Fruit fly (Drosophila melanogaster) whole organism, wandering third instar larva: Measurements from ENCODE around the gene CG7634.

Source experiments
- Abd-B ChIP-seq: fragments of >200 bp; optimal IDR thresholded peaks from 2 replicates; lab custom pipeline; 2017; ENCODE audit warnings: missing biosample characterization, missing genetic modification characterization
- CG32264 ChIP-seq: fragments of 200-800 bp; sonication (Bioruptor generic); optimal IDR thresholded peaks from 2 replicates; lab custom pipeline; 2016; ENCODE audit warnings: missing biosample characterization, missing genetic modification characterization
- CG9705 ChIP-seq: fragments of 200-800 bp; sonication (Bioruptor generic); optimal IDR thresholded peaks from 2 replicates; lab custom pipeline; 2018; ENCODE audit warnings: missing biosample characterization, mild to moderate bottlenecking, missing genetic modification characterization
- CrebA ChIP-seq: fragments of 200-800 bp; sonication (Bioruptor generic); optimal IDR thresholded peaks from 2 replicates; lab custom pipeline; 2016; ENCODE audit warnings: missing biosample characterization, mild to moderate bottlenecking, missing genetic modification characterization, borderline replicate concordance
- Dfd ChIP-seq: fragments of >200 bp; optimal IDR thresholded peaks from 2 replicates; lab custom pipeline; 2017; ENCODE audit warnings: missing biosample characterization, missing genetic modification characterization
- Dif ChIP-seq: fragments of 200-275, 200-300 bp; sonication (Bioruptor generic); optimal IDR thresholded peaks from 2 replicates; lab custom pipeline; 2018; ENCODE audit warnings: missing biosample characterization, missing genetic modification characterization; ENCODE audit not compliant: partially characterized antibody
- GATAd ChIP-seq: sonication (Bioruptor generic); optimal IDR thresholded peaks from 2 replicates; lab custom pipeline; 2016; ENCODE audit warnings: missing biosample characterization, missing genetic modification characterization
- HLH106 ChIP-seq: fragments of 200-800 bp; optimal IDR thresholded peaks from 3 replicates; lab custom pipeline; 2019; ENCODE audit warnings: missing biosample characterization, mild to moderate bottlenecking, missing genetic modification characterization, moderate library complexity
- Hnf4 ChIP-seq: fragments of 200-800 bp; sonication (Bioruptor generic); optimal IDR thresholded peaks from 2 replicates; lab custom pipeline; 2016; ENCODE audit warnings: missing biosample characterization, mild to moderate bottlenecking, missing genetic modification characterization
- Hr78 ChIP-seq: fragments of >200 bp; optimal IDR thresholded peaks from 2 replicates; lab custom pipeline; 2017; ENCODE audit warnings: missing biosample characterization, missing genetic modification characterization
- Hr83 ChIP-seq: fragments of 200-300 bp; sonication (Bioruptor generic); optimal IDR thresholded peaks from 2 replicates; lab custom pipeline; 2016; ENCODE audit warnings: missing biosample characterization, mild to moderate bottlenecking, missing genetic modification characterization, moderate library complexity; ENCODE audit not compliant: poor library complexity, severe bottlenecking
- Jra ChIP-seq: sonication (Bioruptor generic); optimal IDR thresholded peaks from 2 replicates; lab custom pipeline; 2016; ENCODE audit warnings: missing biosample characterization, missing genetic modification characterization
- Mio ChIP-seq: sonication (Bioruptor generic); optimal IDR thresholded peaks from 2 replicates; lab custom pipeline; 2016; ENCODE audit warnings: missing biosample characterization, missing genetic modification characterization
- Myc ChIP-seq: fragments of >200 bp; optimal IDR thresholded peaks from 2 replicates; lab custom pipeline; 2017
- N ChIP-seq: fragments of >200 bp; optimal IDR thresholded peaks from 2 replicates; lab custom pipeline; 2018; ENCODE audit warnings: missing biosample characterization, missing external identifiers, missing genetic modification characterization
- OdsH ChIP-seq: fragments of 200-800 bp; sonication (Bioruptor generic); optimal IDR thresholded peaks from 2 replicates; lab custom pipeline; 2016; ENCODE audit warnings: missing biosample characterization, mild to moderate bottlenecking, missing genetic modification characterization
- Rel ChIP-seq, 2 experiments: fragments of 200-800 bp; sonication (Bioruptor generic) in 1 of 2; optimal IDR thresholded peaks; 2 replicates in 1 of 2; 3 replicates in 1 of 2; lab custom pipeline; 2016 to 2019; ENCODE audit warnings: mild to moderate bottlenecking in 2 of 2, missing biosample characterization in 2 of 2, missing genetic modification characterization in 2 of 2, moderate library complexity in 1 of 2
- Sp1 ChIP-seq: fragments of 200-800 bp; sonication (Bioruptor generic); optimal IDR thresholded peaks from 3 replicates; lab custom pipeline; 2019; ENCODE audit warnings: missing biosample characterization, mild to moderate bottlenecking, missing genetic modification characterization, moderate library complexity
- Vsx2 ChIP-seq: fragments of 200-300, 225-300 bp; sonication (Bioruptor generic); optimal IDR thresholded peaks from 2 replicates; lab custom pipeline; 2018; ENCODE audit warnings: missing biosample characterization, missing genetic modification characterization; ENCODE audit not compliant: partially characterized antibody
- br ChIP-seq: fragments of 200-800 bp; sonication (Bioruptor generic); optimal IDR thresholded peaks from 2 replicates; lab custom pipeline; 2016; ENCODE audit warnings: missing biosample characterization, missing genetic modification characterization
- brk ChIP-seq: fragments of 200-800 bp; sonication (Bioruptor generic); optimal IDR thresholded peaks from 2 replicates; lab custom pipeline; 2016; ENCODE audit warnings: missing biosample characterization, mild to moderate bottlenecking, missing genetic modification characterization
- dl ChIP-seq, 2 experiments: fragments of 175-275, 200-275 bp in 1 of 2; fragments of 200-275 bp in 1 of 2; sonication (Bioruptor generic); optimal IDR thresholded peaks; lab custom pipeline; 2018; ENCODE audit warnings: mild to moderate bottlenecking in 2 of 2, missing biosample characterization in 2 of 2, missing genetic modification characterization in 2 of 2, moderate library complexity in 2 of 2; ENCODE audit not compliant: partially characterized antibody in 2 of 2, insufficient read depth in 1 of 2
- dmrt93B ChIP-seq: fragments of 200-800 bp; sonication (Bioruptor generic); optimal IDR thresholded peaks from 2 replicates; lab custom pipeline; 2018; ENCODE audit warnings: missing biosample characterization, mild to moderate bottlenecking, missing genetic modification characterization
- dsf ChIP-seq: sonication (Bioruptor generic); optimal IDR thresholded peaks from 2 replicates; lab custom pipeline; 2016; ENCODE audit warnings: missing biosample characterization, missing genetic modification characterization, borderline replicate concordance
- ey ChIP-seq: fragments of 200-800 bp; sonication (Bioruptor generic); optimal IDR thresholded peaks from 2 replicates; lab custom pipeline; 2016; ENCODE audit warnings: missing biosample characterization, missing genetic modification characterization
- foxo ChIP-seq, 2 experiments: fragments of 200-800 bp; sonication (Bioruptor generic); optimal IDR thresholded peaks; 2 replicates in 1 of 2; 3 replicates in 1 of 2; lab custom pipeline; 2016 to 2017; ENCODE audit warnings: missing biosample characterization in 2 of 2, missing genetic modification characterization in 2 of 2
- fru ChIP-seq: fragments of 200-800 bp; sonication (Bioruptor generic); optimal IDR thresholded peaks from 3 replicates; lab custom pipeline; 2016; ENCODE audit warnings: missing biosample characterization, mild to moderate bottlenecking, missing genetic modification characterization
- h ChIP-seq: fragments of 200-800 bp; sonication (Bioruptor generic); optimal IDR thresholded peaks from 3 replicates; lab custom pipeline; 2016; ENCODE audit warnings: missing biosample characterization, mild to moderate bottlenecking, missing genetic modification characterization
- jim ChIP-seq: fragments of 175-275, 200-325 bp; sonication (Bioruptor generic); optimal IDR thresholded peaks from 2 replicates; lab custom pipeline; 2016; ENCODE audit warnings: missing biosample characterization, mild to moderate bottlenecking, missing genetic modification characterization
- lola ChIP-seq: fragments of >200 bp; optimal IDR thresholded peaks from 2 replicates; lab custom pipeline; 2017; ENCODE audit warnings: missing biosample characterization, missing genetic modification characterization
- pan ChIP-seq: fragments of >200 bp; optimal IDR thresholded peaks from 2 replicates; lab custom pipeline; 2017
- psq ChIP-seq: fragments of 200-800 bp; sonication (Bioruptor generic); optimal IDR thresholded peaks from 3 replicates; lab custom pipeline; 2017; ENCODE audit warnings: missing biosample characterization, mild to moderate bottlenecking, missing genetic modification characterization, moderate library complexity
- rgr ChIP-seq: fragments of 200-800 bp; sonication (Bioruptor generic); optimal IDR thresholded peaks from 3 replicates; lab custom pipeline; 2016; ENCODE audit warnings: missing biosample characterization, mild to moderate bottlenecking, missing genetic modification characterization
- sage ChIP-seq: fragments of 200-800 bp; sonication (Bioruptor generic); optimal IDR thresholded peaks from 2 replicates; lab custom pipeline; 2016; ENCODE audit warnings: missing biosample characterization, mild to moderate bottlenecking, missing genetic modification characterization
- sv ChIP-seq: fragments of 200-800 bp; sonication (Bioruptor generic); optimal IDR thresholded peaks from 3 replicates; lab custom pipeline; 2016; ENCODE audit warnings: missing biosample characterization, missing genetic modification characterization
- tai ChIP-seq: sonication (Bioruptor generic); optimal IDR thresholded peaks from 2 replicates; lab custom pipeline; 2016; ENCODE audit warnings: missing biosample characterization, missing genetic modification characterization
- usp ChIP-seq: fragments of >200 bp; optimal IDR thresholded peaks from 2 replicates; lab custom pipeline; 2017; ENCODE audit warnings: missing biosample characterization, missing genetic modification characterization
- woc ChIP-seq: sonication (Bioruptor generic); optimal IDR thresholded peaks from 2 replicates; lab custom pipeline; 2016; ENCODE audit warnings: missing biosample characterization, mild to moderate bottlenecking, missing genetic modification characterization

Gene CG7634

dm6 chr3L:21516716-21517266 lies 48.4 kb upstream of the CG7634 start:
- TF ChIP-seq Hnf4 (peak; percentile 59), GATAd (GFP tag; lab: Kevin White, UChicago) (no peak), sage (GFP tag; lab: Kevin White, UChicago) (no peak), Dfd (GFP tag; lab: Kevin White, UChicago) (no peak), ey (peak; percentile 56), brk (GFP tag; lab: Kevin White, UChicago) (peak; percentile 28), OdsH (GFP tag; lab: Kevin White, UChicago) (peak; percentile 51), Myc (no peak), Sp1 (peak; percentile 48), rgr (GFP tag; lab: Kevin White, UChicago) (peak; percentile 45), CG32264 (no peak), Hr83 (GFP tag; lab: Kevin White, UChicago) (no peak), HLH106 (tag; lab: Kevin White, UChicago) (peak; percentile 28), woc (peak; percentile 53), pan (lab: Kevin White, UChicago) (no peak), fru (GFP tag; lab: Kevin White, UChicago) (peak; percentile 71), CG9705 (GFP tag; lab: Kevin White, UChicago) (no peak), dmrt93B (no peak), sv (GFP tag; lab: Kevin White, UChicago) (peak; percentile 7), usp (GFP tag; lab: Kevin White, UChicago) (no peak), Dif (GFP tag; lab: Kevin White, UChicago) (no peak), CrebA (GFP tag; lab: Kevin White, UChicago) (no peak), Vsx2 (no peak), N (GFP tag; lab: Kevin White, UChicago) (no peak), foxo (GFP tag; optimal IDR thresholded peaks at IDR 0.05; lab: Kevin White, UChicago) (peak in 1 of 2 experiments; percentile 61), jim (GFP tag; lab: Kevin White, UChicago) (no peak), h (GFP tag; lab: Kevin White, UChicago) (peak; percentile 63), Mio (GFP tag; lab: Kevin White, UChicago) (no peak), Abd-B (GFP tag; lab: Kevin White, UChicago) (no peak), Jra (GFP tag; lab: Kevin White, UChicago) (no peak), dl (GFP tag; optimal IDR thresholded peaks at IDR 0.05; lab: Kevin White, UChicago; ENCODE audit: insufficient read depth in 1 of 2, partially characterized antibody in 2 of 2) (no peak), dsf (GFP tag; lab: Kevin White, UChicago) (no peak), Rel (GFP tag; optimal IDR thresholded peaks at IDR 0.05; lab: Kevin White, UChicago) (no peak), Rel (tag; optimal IDR thresholded peaks at IDR 0.05; lab: Kevin White, UChicago) (no peak), tai (GFP tag; lab: Kevin White, UChicago) (no peak), psq (GFP tag; lab: Kevin White, UChicago) (peak; percentile 24), Hr78 (GFP tag; lab: Kevin White, UChicago) (peak; percentile 11), br (GFP tag; lab: Kevin White, UChicago) (peak; percentile 52), lola (GFP tag; lab: Kevin White, UChicago) (no peak)

dm6 chr3L:21518345-21518744 lies 46.9 kb upstream of the CG7634 start:
- TF ChIP-seq Dif (GFP tag; lab: Kevin White, UChicago) (no peak), usp (GFP tag; lab: Kevin White, UChicago) (no peak), rgr (GFP tag; lab: Kevin White, UChicago) (no peak), dl (GFP tag; optimal IDR thresholded peaks at IDR 0.05; lab: Kevin White, UChicago; ENCODE audit: insufficient read depth in 1 of 2, partially characterized antibody in 2 of 2) (no peak), dsf (GFP tag; lab: Kevin White, UChicago) (no peak), OdsH (GFP tag; lab: Kevin White, UChicago) (no peak), psq (GFP tag; lab: Kevin White, UChicago) (no peak), sv (GFP tag; lab: Kevin White, UChicago) (no peak), dmrt93B (no peak), woc (no peak), Myc (no peak), brk (GFP tag; lab: Kevin White, UChicago) (no peak), Hr78 (GFP tag; lab: Kevin White, UChicago) (no peak)
